Worm (Caenorhabditis elegans) whole organism, L1 larva: ENCODE results near the gene ecps-1.

Source experiments
- C04F5.9 ChIP-seq: sonication (generic microtip); optimal IDR thresholded peaks from 2 replicates; lab custom pipeline; 2016; ENCODE audit warnings: missing genetic modification characterization, missing compliant biosample characterization
- C16A3.4 ChIP-seq: fragments of 150-350 bp; optimal IDR thresholded peaks from 2 replicates; lab custom pipeline; 2014; ENCODE audit warnings: missing biosample characterization, missing genetic modification characterization
- C34B4.2 ChIP-seq: sonication (generic microtip); optimal IDR thresholded peaks from 2 replicates; lab custom pipeline; 2017; ENCODE audit warnings: mild to moderate bottlenecking, missing genetic modification characterization, missing compliant biosample characterization
- F16B12.6 ChIP-seq: fragments of 150-350 bp; optimal IDR thresholded peaks from 2 replicates; lab custom pipeline; 2014; ENCODE audit warnings: missing biosample characterization, missing genetic modification characterization
- aha-1 ChIP-seq: fragments of 150-350 bp; optimal IDR thresholded peaks from 2 replicates; lab custom pipeline; 2014; ENCODE audit warnings: missing biosample characterization, missing genetic modification characterization
- alr-1 ChIP-seq: fragments of 200-800 bp; sonication (Bioruptor generic); optimal IDR thresholded peaks from 2 replicates; lab custom pipeline; 2018; ENCODE audit warnings: borderline replicate concordance, mild to moderate bottlenecking, missing genetic modification characterization, missing compliant biosample characterization
- aly-2 ChIP-seq: fragments of 150-350 bp; optimal IDR thresholded peaks from 2 replicates; lab custom pipeline; 2014; ENCODE audit warnings: missing biosample characterization, missing genetic modification characterization
- ama-1 ChIP-seq: fragments of 150-350 bp; optimal IDR thresholded peaks from 2 replicates; lab custom pipeline; 2014
- blmp-1 ChIP-seq: fragments of 150-350 bp; optimal IDR thresholded peaks from 2 replicates; lab custom pipeline; 2014; ENCODE audit warnings: missing biosample characterization, missing genetic modification characterization
- ceh-8 ChIP-seq: fragments of 200-800 bp; sonication (Bioruptor generic); optimal IDR thresholded peaks from 2 replicates; lab custom pipeline; 2018; ENCODE audit warnings: mild to moderate bottlenecking, missing genetic modification characterization, moderate library complexity, missing compliant biosample characterization
- ceh-88 ChIP-seq: fragments of 200-800 bp; sonication (Bioruptor generic); IDR thresholded peaks from 2 replicates; pipeline ENCODE4 v1.3.6; 2022; ENCODE audit warnings: missing genetic modification characterization, missing compliant biosample characterization
- ceh-90 ChIP-seq: sonication (generic microtip); optimal IDR thresholded peaks from 2 replicates; lab custom pipeline; 2016; ENCODE audit warnings: missing genetic modification characterization, missing compliant biosample characterization
- ces-1 ChIP-seq: fragments of 150-350 bp; optimal IDR thresholded peaks from 2 replicates; lab custom pipeline; 2014; ENCODE audit warnings: missing biosample characterization, missing genetic modification reagents, missing genetic modification characterization
- dsc-1 ChIP-seq: sonication (generic microtip); optimal IDR thresholded peaks from 2 replicates; lab custom pipeline; 2016; ENCODE audit warnings: mild to moderate bottlenecking, missing genetic modification characterization, missing compliant biosample characterization
- egl-13 ChIP-seq: sonication (generic microtip); optimal IDR thresholded peaks from 2 replicates; lab custom pipeline; 2016; ENCODE audit warnings: missing genotype, missing genetic modification reagents, missing genetic modification characterization, missing compliant biosample characterization
- elt-2 ChIP-seq: sonication (generic microtip); optimal IDR thresholded peaks from 2 replicates; lab custom pipeline; 2016; ENCODE audit warnings: missing genetic modification characterization, mild to moderate bottlenecking, inconsistent platforms, missing compliant biosample characterization, missing genetic modification reagents
- fkh-10 ChIP-seq: sonication (generic microtip); optimal IDR thresholded peaks from 2 replicates; lab custom pipeline; 2017; ENCODE audit warnings: missing biosample characterization, missing genetic modification reagents, missing genetic modification characterization
- fkh-8 ChIP-seq: sonication (generic microtip); optimal IDR thresholded peaks from 2 replicates; lab custom pipeline; 2016; ENCODE audit warnings: mild to moderate bottlenecking, missing genetic modification characterization, missing compliant biosample characterization
- fos-1 ChIP-seq: fragments of 150-350 bp; optimal IDR thresholded peaks from 2 replicates; lab custom pipeline; 2014; ENCODE audit warnings: missing biosample characterization, missing genetic modification characterization
- grh-1 ChIP-seq: fragments of 200-800 bp; sonication (Bioruptor generic); IDR thresholded peaks from 2 replicates; pipeline ENCODE4 v1.3.6; 2022; ENCODE audit warnings: missing genetic modification reagents, missing genetic modification characterization, missing compliant biosample characterization
- hlh-17 ChIP-seq: fragments of 200-800 bp; sonication (Bioruptor generic); optimal IDR thresholded peaks from 2 replicates; lab custom pipeline; 2018; ENCODE audit warnings: missing genetic modification characterization, mild to moderate bottlenecking, missing compliant biosample characterization, moderate library complexity, borderline replicate concordance
- hlh-4 ChIP-seq: sonication (generic microtip); optimal IDR thresholded peaks from 2 replicates; lab custom pipeline; 2016; ENCODE audit warnings: mild to moderate bottlenecking, missing genetic modification characterization, missing compliant biosample characterization
- hpl-2 ChIP-seq: fragments of 150-350 bp; optimal IDR thresholded peaks from 2 replicates; lab custom pipeline; 2014; ENCODE audit warnings: missing biosample characterization, missing genetic modification reagents, missing genetic modification characterization
- jun-1 ChIP-seq: fragments of 150-350 bp; optimal IDR thresholded peaks from 2 replicates; lab custom pipeline; 2014; ENCODE audit warnings: missing biosample characterization, missing genetic modification reagents, missing genetic modification characterization
- lin-13 ChIP-seq: fragments of 150-350 bp; optimal IDR thresholded peaks from 2 replicates; lab custom pipeline; 2014; ENCODE audit warnings: missing biosample characterization, missing genetic modification reagents, missing genetic modification characterization
- lin-14 ChIP-seq: fragments of 200-800 bp; sonication (Bioruptor generic); optimal IDR thresholded peaks from 2 replicates; lab custom pipeline; 2018; ENCODE audit warnings: mild to moderate bottlenecking, missing genetic modification characterization, moderate library complexity, missing compliant biosample characterization
- lin-15B ChIP-seq: fragments of 150-350 bp; sonication (generic microtip); optimal IDR thresholded peaks from 3 replicates; lab custom pipeline; 2014; ENCODE audit warnings: missing biosample characterization, missing genetic modification characterization
- lin-35 ChIP-seq, 2 experiments: fragments of 150-350 bp; optimal IDR thresholded peaks; 2 replicates each; lab custom pipeline; 2014; ENCODE audit warnings: missing biosample characterization in 2 of 2, missing genetic modification characterization in 2 of 2, missing genetic modification reagents in 2 of 2
- lir-3 ChIP-seq: sonication (generic microtip); optimal IDR thresholded peaks from 2 replicates; lab custom pipeline; 2016; ENCODE audit warnings: mild to moderate bottlenecking, missing genetic modification characterization, moderate library complexity, missing compliant biosample characterization; ENCODE audit not compliant: poor library complexity
- lsy-2 ChIP-seq, 2 experiments: fragments of 150-350 bp; optimal IDR thresholded peaks; 2 replicates each; lab custom pipeline; 2014; ENCODE audit warnings: missing biosample characterization in 2 of 2, missing genetic modification characterization in 2 of 2
- mab-9 ChIP-seq: fragments of 200-800 bp; sonication (Bioruptor generic); IDR thresholded peaks from 2 replicates; pipeline ENCODE4 v1.3.6; 2022; ENCODE audit warnings: missing genetic modification reagents, missing genetic modification characterization, missing compliant biosample characterization
- mef-2 ChIP-seq: fragments of 150-350 bp; optimal IDR thresholded peaks from 2 replicates; lab custom pipeline; 2014; ENCODE audit warnings: missing biosample characterization, missing genetic modification characterization
- nhr-12 ChIP-seq: sonication (generic microtip); optimal IDR thresholded peaks from 2 replicates; lab custom pipeline; 2017; ENCODE audit warnings: missing biosample characterization, missing genetic modification characterization
- nhr-237 ChIP-seq: fragments of 150-350 bp; optimal IDR thresholded peaks from 2 replicates; lab custom pipeline; 2014; ENCODE audit warnings: missing biosample characterization, missing genetic modification characterization
- nhr-28 ChIP-seq: fragments of 150-350 bp; optimal IDR thresholded peaks from 2 replicates; lab custom pipeline; 2014; ENCODE audit warnings: missing biosample characterization, missing genetic modification characterization
- nhr-47 ChIP-seq: sonication (generic microtip); optimal IDR thresholded peaks from 2 replicates; lab custom pipeline; 2016; ENCODE audit warnings: mild to moderate bottlenecking, missing genetic modification characterization, moderate library complexity, missing compliant biosample characterization
- nhr-71 ChIP-seq: sonication (generic microtip); optimal IDR thresholded peaks from 2 replicates; lab custom pipeline; 2016; ENCODE audit warnings: mild to moderate bottlenecking, missing genetic modification characterization, moderate library complexity, missing compliant biosample characterization
- nhr-76 ChIP-seq: sonication (generic microtip); optimal IDR thresholded peaks from 2 replicates; lab custom pipeline; 2017; ENCODE audit warnings: missing biosample characterization, missing genetic modification characterization
- nhr-77 ChIP-seq: fragments of 150-350 bp; optimal IDR thresholded peaks from 2 replicates; lab custom pipeline; 2014; ENCODE audit warnings: missing biosample characterization, missing genetic modification characterization
- nhr-84 ChIP-seq: sonication (generic microtip); optimal IDR thresholded peaks from 2 replicates; lab custom pipeline; 2017; ENCODE audit warnings: missing biosample characterization, missing genetic modification characterization
- nhr-85 ChIP-seq: sonication (generic microtip); peaks from one replicate; lab custom pipeline; 2016; ENCODE audit warnings: missing genetic modification characterization, inconsistent platforms, missing compliant biosample characterization
- nhr-90 ChIP-seq: sonication (generic microtip); optimal IDR thresholded peaks from 2 replicates; lab custom pipeline; 2016; ENCODE audit warnings: mild to moderate bottlenecking, missing genetic modification characterization, missing compliant biosample characterization; ENCODE audit not compliant: poor library complexity
- rnt-1 ChIP-seq: sonication (generic microtip); optimal IDR thresholded peaks from 2 replicates; lab custom pipeline; 2016; ENCODE audit warnings: mild to moderate bottlenecking, missing genetic modification characterization, moderate library complexity, missing compliant biosample characterization
- snpc-4 ChIP-seq: fragments of 150-350 bp; optimal IDR thresholded peaks from 2 replicates; lab custom pipeline; 2014; ENCODE audit warnings: missing biosample characterization, missing genetic modification characterization
- swsn-7 ChIP-seq: sonication (generic microtip); optimal IDR thresholded peaks from 2 replicates; lab custom pipeline; 2016; ENCODE audit warnings: missing genetic modification characterization, missing compliant biosample characterization
- unc-130 ChIP-seq: fragments of 150-350 bp; optimal IDR thresholded peaks from 2 replicates; lab custom pipeline; 2017; ENCODE audit warnings: missing biosample characterization, missing genetic modification characterization, inconsistent platforms
- unc-30 ChIP-seq: sonication (generic microtip); optimal IDR thresholded peaks from 2 replicates; lab custom pipeline; 2017; ENCODE audit warnings: missing biosample characterization, missing genetic modification characterization
- unc-62 ChIP-seq: fragments of 150-350 bp; optimal IDR thresholded peaks from 2 replicates; lab custom pipeline; 2014; ENCODE audit warnings: missing biosample characterization, missing genetic modification reagents, missing genetic modification characterization
- unc-86 ChIP-seq: sonication (generic microtip); optimal IDR thresholded peaks from 2 replicates; lab custom pipeline; 2016; ENCODE audit warnings: missing genetic modification characterization, missing compliant biosample characterization
- unc-98 ChIP-seq: fragments of 200-800 bp; sonication (Bioruptor generic); IDR thresholded peaks from 2 replicates; pipeline ENCODE4 v1.3.6; 2022; ENCODE audit warnings: missing genetic modification characterization, missing compliant biosample characterization
- vab-15 ChIP-seq: sonication (generic microtip); optimal IDR thresholded peaks from 2 replicates; lab custom pipeline; 2017; ENCODE audit warnings: missing genotype, mild to moderate bottlenecking, missing genetic modification characterization, missing compliant biosample characterization
- zip-4 ChIP-seq: fragments of 200-800 bp; sonication (Bioruptor generic); optimal IDR thresholded peaks from 2 replicates; lab custom pipeline; 2018; ENCODE audit warnings: mild to moderate bottlenecking, missing genetic modification characterization, moderate library complexity, missing compliant biosample characterization
- ztf-11 ChIP-seq, 2 experiments: sonication (generic microtip); optimal IDR thresholded peaks; 2 replicates each; lab custom pipeline; 2016 to 2017; ENCODE audit warnings: missing genetic modification characterization in 2 of 2, missing biosample characterization in 1 of 2, missing compliant biosample characterization in 1 of 2

The ecps-1 gene

DNA sequence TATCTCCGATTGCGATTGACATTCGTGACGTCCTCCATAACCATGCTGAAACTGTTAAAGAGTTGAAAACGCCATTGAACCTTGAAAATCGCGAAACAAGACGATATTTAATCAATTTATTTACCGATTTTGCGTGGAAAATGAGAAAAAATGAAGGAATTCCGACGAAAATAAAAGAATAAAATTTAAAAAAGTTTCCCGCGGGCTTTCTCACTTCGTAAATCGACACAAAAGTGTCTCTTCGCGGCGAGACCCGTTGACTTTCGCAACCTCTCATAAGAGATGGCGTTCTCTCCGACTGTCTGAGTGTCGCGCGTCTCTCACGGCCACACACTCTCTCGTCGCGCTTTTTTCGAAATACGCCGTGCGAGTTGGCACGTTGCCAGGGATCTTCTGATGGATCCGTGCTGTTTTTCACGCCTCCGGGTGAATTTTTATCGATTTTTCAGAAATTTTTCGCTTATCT is 53.1 kb downstream of the ecps-1 start, which contains the start of gene hat-1:
Gene hat-1 (minus strand): TSS at position 51 of the 466 bp plus-strand sequence.
- TF ChIP-seq nhr-12 (tag; lab: Kevin White, UChicago): no peak
- no peak for TF ChIP-seq nhr-76 (tag; lab: Kevin White, UChicago)
- TF ChIP-seq C04F5.9 (tag; lab: Kevin White, UChicago): peak; percentile 94
- peak; percentile 52 for TF ChIP-seq C34B4.2 (tag; lab: Kevin White, UChicago)
- TF ChIP-seq nhr-71 (tag; lab: Kevin White, UChicago): peak; percentile 98
- TF ChIP-seq unc-130 (tag; lab: Kevin White, UChicago): peak; percentile 78
- TF ChIP-seq fos-1 (tag; lab: Kevin White, UChicago): peak; percentile 92
- TF ChIP-seq unc-98 (GFP tag; lab: Robert Waterston, UW): peak; percentile 66; the same call in 1 of the 2 replicates
- TF ChIP-seq unc-86: peak; percentile 98
- no peak for TF ChIP-seq lir-3
- peak; percentile 91 for TF ChIP-seq lin-15B (tag; lab: Kevin White, UChicago)
- TF ChIP-seq mab-9 (GFP tag; lab: Robert Waterston, UW): peak; percentile 91
- TF ChIP-seq zip-4: peak; percentile 99
- peak; percentile 85 for TF ChIP-seq elt-2
- peak; percentile 93 to 94 for TF ChIP-seq lin-35 (GFP tag; optimal IDR thresholded peaks at IDR 0.05; lab: Kevin White, UChicago)
- peak; percentile 86 for TF ChIP-seq aha-1 (tag; lab: Kevin White, UChicago)
- TF ChIP-seq hlh-17: no peak
- TF ChIP-seq ceh-90: peak; percentile 60
- TF ChIP-seq ceh-88 (GFP tag; lab: Robert Waterston, UW): peak; percentile 86; the same call in 1 of the 2 replicates
- TF ChIP-seq snpc-4 (tag; lab: Kevin White, UChicago): peak; percentile 83
- TF ChIP-seq unc-30: no peak
- peak in 1 of 2 experiments; percentile 80 for TF ChIP-seq ztf-11 (tag; optimal IDR thresholded peaks at IDR 0.05; lab: Kevin White, UChicago)
- TF ChIP-seq lsy-2 (tag; optimal IDR thresholded peaks at IDR 0.05; lab: Kevin White, UChicago): peak; percentile 95 to 96
- peak; percentile 86 for TF ChIP-seq fkh-10 (GFP tag; lab: Kevin White, UChicago)
- peak; percentile 96 for TF ChIP-seq dsc-1 (tag; lab: Kevin White, UChicago)
- TF ChIP-seq nhr-90 (tag; lab: Kevin White, UChicago): peak; percentile 96
- TF ChIP-seq ceh-8: peak; percentile 88
- peak; percentile 71 for TF ChIP-seq aly-2 (tag; lab: Kevin White, UChicago)
- TF ChIP-seq C16A3.4 (tag; lab: Kevin White, UChicago): peak; percentile 88
- TF ChIP-seq grh-1 (GFP tag; lab: Robert Waterston, UW): peak; percentile 93
- no peak for TF ChIP-seq alr-1 (tag; lab: Kevin White, UChicago)
- no peak for TF ChIP-seq ama-1 (lab: Kevin White, UChicago)
- peak; percentile 82 for TF ChIP-seq mef-2
- TF ChIP-seq vab-15: no peak
- peak; percentile 96 for TF ChIP-seq rnt-1 (tag; lab: Kevin White, UChicago)
- TF ChIP-seq nhr-77: peak; percentile 91
- TF ChIP-seq hpl-2: peak; percentile 77
- TF ChIP-seq blmp-1 (tag; lab: Kevin White, UChicago): peak; percentile 82
- TF ChIP-seq unc-62 (GFP tag; lab: Kevin White, UChicago): no peak
- TF ChIP-seq nhr-28 (tag; lab: Kevin White, UChicago): no peak
- peak; percentile 98 for TF ChIP-seq nhr-47 (tag; lab: Kevin White, UChicago)
- TF ChIP-seq egl-13: peak; percentile 92
- peak; percentile 98 for TF ChIP-seq fkh-8
- no peak for TF ChIP-seq hlh-4 (tag; lab: Kevin White, UChicago)
- no peak for TF ChIP-seq ces-1 (GFP tag; lab: Kevin White, UChicago)
- no peak for TF ChIP-seq nhr-84 (tag; lab: Kevin White, UChicago)
- peak; percentile 97 for TF ChIP-seq swsn-7
- peak; percentile 95 for TF ChIP-seq lin-13 (GFP tag; lab: Kevin White, UChicago)
- TF ChIP-seq nhr-85 (tag; lab: Kevin White, UChicago): peak; percentile 99
- TF ChIP-seq jun-1: peak; percentile 95
- peak; percentile 70 for TF ChIP-seq F16B12.6 (tag; lab: Kevin White, UChicago)
- peak; percentile 83 for TF ChIP-seq nhr-237 (tag; lab: Kevin White, UChicago)
- peak; percentile 98 for TF ChIP-seq lin-14 (GFP tag; lab: Kevin White, UChicago)
